Worm (Caenorhabditis elegans) whole organism, L4 larva: ENCODE data around the gene F52E1.2.

Experiments
- D1046.2 ChIP-seq: fragments of 200-800 bp; sonication (Bioruptor generic); IDR thresholded peaks from 2 replicates; pipeline ENCODE4 v1.3.6; 2022; ENCODE audit warnings: missing genetic modification characterization, missing compliant biosample characterization
- F49E8.2 ChIP-seq: sonication (generic microtip); optimal IDR thresholded peaks from 2 replicates; lab custom pipeline; 2016; ENCODE audit warnings: missing compliant biosample characterization, mild to moderate bottlenecking, missing genetic modification characterization, borderline replicate concordance
- T20F7.1 ChIP-seq: fragments of 200-800 bp; sonication (Bioruptor generic); optimal IDR thresholded peaks from 2 replicates; lab custom pipeline; 2018; ENCODE audit warnings: mild to moderate bottlenecking, missing genetic modification characterization, missing compliant biosample characterization
- Y48G9A.11 ChIP-seq: fragments of 200-800 bp; sonication (Bioruptor generic); IDR thresholded peaks from 2 replicates; pipeline ENCODE4 v1.3.6; 2022; ENCODE audit warnings: missing genetic modification reagents, missing genetic modification characterization, missing compliant biosample characterization
- Y5F2A.4 ChIP-seq: fragments of 200-800 bp; sonication (Bioruptor generic); optimal IDR thresholded peaks from 2 replicates; lab custom pipeline; 2018; ENCODE audit warnings: mild to moderate bottlenecking, missing genetic modification characterization, missing compliant biosample characterization
- aha-1 ChIP-seq: fragments of 150-350 bp; peaks from one replicate; lab custom pipeline; 2014; ENCODE audit warnings: missing biosample characterization, missing genetic modification characterization
- attf-4 ChIP-seq: sonication (generic microtip); optimal IDR thresholded peaks from 3 replicates; lab custom pipeline; 2017; ENCODE audit warnings: missing biosample characterization, missing genetic modification characterization
- ceh-62 ChIP-seq: sonication (generic microtip); optimal IDR thresholded peaks from 2 replicates; lab custom pipeline; 2017; ENCODE audit warnings: missing biosample characterization, missing genetic modification characterization
- ces-1 ChIP-seq: fragments of 150-350 bp; sonication (generic microtip); optimal IDR thresholded peaks from 4 replicates; lab custom pipeline; 2014; ENCODE audit warnings: missing biosample characterization, missing genetic modification reagents, missing genetic modification characterization
- daf-16 ChIP-seq, 3 experiments: sonication (generic microtip); optimal IDR thresholded peaks; 2 replicates each; lab custom pipeline; 2016 to 2017; ENCODE audit warnings: missing genetic modification characterization in 3 of 3, missing genetic modification reagents in 3 of 3, mild to moderate bottlenecking in 2 of 3, missing compliant biosample characterization in 2 of 3, missing biosample characterization in 1 of 3, moderate library complexity in 1 of 3
- dmd-6 ChIP-seq: fragments of 200-800 bp; sonication (Bioruptor generic); IDR thresholded peaks from 2 replicates; pipeline ENCODE4 v1.3.6; 2022; ENCODE audit warnings: missing genetic modification reagents, missing genetic modification characterization, missing compliant biosample characterization
- duxl-1 ChIP-seq: sonication (generic microtip); optimal IDR thresholded peaks from 2 replicates; lab custom pipeline; 2016; ENCODE audit warnings: mild to moderate bottlenecking, missing genetic modification characterization, moderate library complexity, missing compliant biosample characterization; ENCODE audit not compliant: poor library complexity
- dve-1 ChIP-seq: sonication (generic microtip); optimal IDR thresholded peaks from 2 replicates; lab custom pipeline; 2017; ENCODE audit warnings: antibody characterized with exemption, mild to moderate bottlenecking, missing genetic modification characterization, missing compliant biosample characterization; ENCODE audit not compliant: insufficient read depth
- hlh-11 ChIP-seq: fragments of 200-800 bp; sonication (Bioruptor generic); optimal IDR thresholded peaks from 2 replicates; lab custom pipeline; 2018; ENCODE audit warnings: mild to moderate bottlenecking, missing genetic modification characterization, missing compliant biosample characterization
- hmg-1.1 ChIP-seq: fragments of 200-800 bp; sonication (Bioruptor generic); IDR thresholded peaks from 2 replicates; pipeline ENCODE4 v1.3.6; 2022; ENCODE audit warnings: missing genetic modification reagents, missing genetic modification characterization, missing compliant biosample characterization
- jun-1 ChIP-seq: fragments of 150-350 bp; optimal IDR thresholded peaks from 2 replicates; lab custom pipeline; 2014; ENCODE audit warnings: missing biosample characterization, missing genetic modification reagents, missing genetic modification characterization
- lim-7 ChIP-seq: fragments of 200-800 bp; sonication (Bioruptor generic); IDR thresholded peaks from 2 replicates; pipeline ENCODE4 v1.3.6; 2022; ENCODE audit warnings: missing genetic modification characterization, missing compliant biosample characterization
- lin-39 ChIP-seq: fragments of 150-350 bp; optimal IDR thresholded peaks from 2 replicates; lab custom pipeline; 2014; ENCODE audit warnings: missing biosample characterization, missing genetic modification reagents, missing genetic modification characterization
- mep-1 ChIP-seq: fragments of 150-350 bp; sonication (generic microtip); optimal IDR thresholded peaks from 3 replicates; lab custom pipeline; 2014; ENCODE audit warnings: missing biosample characterization, missing genetic modification characterization
- nhr-11 ChIP-seq: fragments of 150-350 bp; optimal IDR thresholded peaks from 2 replicates; lab custom pipeline; 2014; ENCODE audit warnings: missing biosample characterization, missing genetic modification characterization
- nhr-28 ChIP-seq: fragments of 150-350 bp; optimal IDR thresholded peaks from 2 replicates; lab custom pipeline; 2014; ENCODE audit warnings: missing biosample characterization, missing genetic modification characterization
- nhr-42 ChIP-seq: fragments of 200-800 bp; sonication (Bioruptor generic); IDR thresholded peaks from 2 replicates; pipeline ENCODE4 v1.3.6; 2022; ENCODE audit warnings: missing genetic modification characterization, missing compliant biosample characterization
- nhr-76 ChIP-seq: fragments of 150-350 bp; optimal IDR thresholded peaks from 2 replicates; lab custom pipeline; 2014; ENCODE audit warnings: missing biosample characterization, missing genetic modification characterization
- pha-4 ChIP-seq, 2 experiments: fragments of 150-350 bp in 1 of 2; fragments of 200-800 bp in 1 of 2; sonication (Bioruptor generic) in 1 of 2; IDR thresholded peaks in 1 of 2; optimal IDR thresholded peaks in 1 of 2; 2 replicates each; pipeline versions ENCODE4 v1.3.6 to Lab custom; 2014 to 2022; ENCODE audit warnings: missing genetic modification characterization in 2 of 2, missing genetic modification reagents in 2 of 2, missing biosample characterization in 1 of 2, missing compliant biosample characterization in 1 of 2
- php-3 ChIP-seq: fragments of 200-800 bp; sonication (Bioruptor generic); IDR thresholded peaks from 2 replicates; pipeline ENCODE4 v1.3.6; 2022; ENCODE audit warnings: missing genetic modification reagents, missing genetic modification characterization, missing compliant biosample characterization
- pqm-1 ChIP-seq: sonication (generic microtip); optimal IDR thresholded peaks from 2 replicates; lab custom pipeline; 2017; ENCODE audit warnings: missing biosample characterization, missing genetic modification characterization
- unc-62 ChIP-seq, 3 experiments: fragments of 150-350 bp in 1 of 3; sonication (generic microtip); optimal IDR thresholded peaks in 2 of 3; peaks in 1 of 3; 1 replicate in 1 of 3; 2 replicates in 2 of 3; lab custom pipeline; 2014 to 2017; ENCODE audit warnings: missing biosample characterization in 3 of 3, missing genetic modification characterization in 3 of 3, missing genetic modification reagents in 3 of 3, missing genotype in 1 of 3
- vab-7 ChIP-seq: fragments of 200-800 bp; sonication (Bioruptor generic); IDR thresholded peaks from 2 replicates; pipeline ENCODE4 v1.3.6; 2022; ENCODE audit warnings: missing genetic modification reagents, missing genetic modification characterization, missing compliant biosample characterization
- zfp-2 ChIP-seq: sonication (generic microtip); optimal IDR thresholded peaks from 2 replicates; lab custom pipeline; 2016; ENCODE audit warnings: mild to moderate bottlenecking, missing genetic modification characterization, missing compliant biosample characterization
- zfp-3 ChIP-seq: fragments of 200-800 bp; sonication (Bioruptor generic); conservative IDR thresholded peaks from 2 replicates; pipeline ENCODE4 v1.3.6; 2022; ENCODE audit warnings: missing genetic modification reagents, missing genetic modification characterization, missing compliant biosample characterization
- zip-2 ChIP-seq: fragments of 150-350 bp; optimal IDR thresholded peaks from 2 replicates; lab custom pipeline; 2014; ENCODE audit warnings: missing biosample characterization, missing genetic modification characterization
- ztf-11 ChIP-seq: fragments of 150-350 bp; optimal IDR thresholded peaks from 2 replicates; lab custom pipeline; 2014; ENCODE audit warnings: missing biosample characterization, missing genetic modification characterization
- ztf-7 ChIP-seq: fragments of 150-350 bp; optimal IDR thresholded peaks from 2 replicates; lab custom pipeline; 2014; ENCODE audit warnings: missing biosample characterization, missing genetic modification characterization

F52E1.2 gene

ce11 chrV:8384809-8385208, 25.6 kb upstream of the F52E1.2 start:
- TF ChIP-seq pha-4 (GFP tag; IDR thresholded peaks at IDR 0.05; lab: Robert Waterston, UW) = no peak
- TF ChIP-seq pha-4 (tag; optimal IDR thresholded peaks at IDR 0.05; lab: Kevin White, UChicago) = no peak
- no peak for TF ChIP-seq nhr-11 (tag; lab: Kevin White, UChicago)
- TF ChIP-seq ztf-7 (tag; lab: Kevin White, UChicago) = no peak
- peak in 1 of 2 experiments; percentile 59 for TF ChIP-seq unc-62 (GFP tag; optimal IDR thresholded peaks at IDR 0.05 in 1 of 2; lab: Kevin White, UChicago)
- TF ChIP-seq unc-62 (tag; optimal IDR thresholded peaks at IDR 0.05; lab: Kevin White, UChicago) = no peak
- no peak for TF ChIP-seq hmg-1.1 (GFP tag; lab: Robert Waterston, UW)
- 0 out of 2 replicates have a peak, but pooled peaks have one; percentile 41 for TF ChIP-seq php-3
- no peak for TF ChIP-seq daf-16 (GFP tag; optimal IDR thresholded peaks at IDR 0.05; lab: Kevin White, UChicago)
- TF ChIP-seq daf-16 (tag; optimal IDR thresholded peaks at IDR 0.05; lab: Kevin White, UChicago) = peak; percentile 9
- no peak for TF ChIP-seq zip-2 (tag; lab: Kevin White, UChicago)
- no peak for TF ChIP-seq T20F7.1 (GFP tag; lab: Kevin White, UChicago)
- TF ChIP-seq nhr-42 (GFP tag; lab: Robert Waterston, UW) = no peak
- TF ChIP-seq F49E8.2 = no peak
- TF ChIP-seq jun-1 = no peak
- peak; percentile 48; the same call in 1 of the 2 replicates for TF ChIP-seq zfp-3 (GFP tag; lab: Robert Waterston, UW)
- 0 out of 2 replicates have a peak, but pooled peaks have one; percentile 37 for TF ChIP-seq D1046.2

ce11 chrV:8385879-8386530, 24.4 kb upstream of the F52E1.2 start, which contains the start of gene hsp-17:
Gene hsp-17, minus strand, starts transcription at chrV:8385929.
- TF ChIP-seq dmd-6 (GFP tag; lab: Robert Waterston, UW) (peak; percentile 27; the same call in 1 of the 2 replicates), php-3 (no peak), pqm-1 (tag; lab: Kevin White, UChicago) (peak; percentile 16), daf-16 (GFP tag; optimal IDR thresholded peaks at IDR 0.05; lab: Kevin White, UChicago) (no peak), daf-16 (tag; optimal IDR thresholded peaks at IDR 0.05; lab: Kevin White, UChicago) (peak; percentile 68), ces-1 (no peak), pha-4 (GFP tag; IDR thresholded peaks at IDR 0.05; lab: Robert Waterston, UW) (no peak), pha-4 (tag; optimal IDR thresholded peaks at IDR 0.05; lab: Kevin White, UChicago) (peak; percentile 52), hlh-11 (tag; lab: Kevin White, UChicago) (peak; percentile 24), nhr-28 (tag; lab: Kevin White, UChicago) (peak; percentile 15)

- TF ChIP-seq lin-39 (tag; lab: Kevin White, UChicago) (no peak), unc-62 (GFP tag; optimal IDR thresholded peaks at IDR 0.05 in 1 of 2; lab: Kevin White, UChicago) (peak in 1 of 2 experiments; percentile 58), unc-62 (tag; optimal IDR thresholded peaks at IDR 0.05; lab: Kevin White, UChicago) (no peak)
Measured at ce11 chrV:8387056-8387455, 23.3 kb upstream of the F52E1.2 start, which contains the start of gene gcy-7. Gene gcy-7, plus strand, starts transcription at chrV:8387356.

- TF ChIP-seq dmd-6 (GFP tag; lab: Robert Waterston, UW) (no peak), aha-1 (tag; lab: Kevin White, UChicago) (peak; percentile 95)
Measured at ce11 chrV:8389307-8389706, 21.1 kb upstream of the F52E1.2 start.

- TF ChIP-seq ceh-62 (tag; lab: Kevin White, UChicago) = no peak
- no peak for TF ChIP-seq dve-1 (tag; lab: Kevin White, UChicago)
- TF ChIP-seq ztf-7 (tag; lab: Kevin White, UChicago) = no peak
- TF ChIP-seq nhr-76 (tag; lab: Kevin White, UChicago) = no peak
- TF ChIP-seq php-3 = no peak
- no peak for TF ChIP-seq Y48G9A.11 (GFP tag; lab: Robert Waterston, UW)
- no peak for TF ChIP-seq vab-7
- TF ChIP-seq lim-7 = no peak
- TF ChIP-seq unc-62 (GFP tag; optimal IDR thresholded peaks at IDR 0.05 in 1 of 2; lab: Kevin White, UChicago) = no peak
- no peak for TF ChIP-seq unc-62 (tag; optimal IDR thresholded peaks at IDR 0.05; lab: Kevin White, UChicago)
- TF ChIP-seq attf-4 (tag; lab: Kevin White, UChicago) = no peak
- no peak for TF ChIP-seq pqm-1 (tag; lab: Kevin White, UChicago)
- no peak for TF ChIP-seq zfp-2 (tag; lab: Kevin White, UChicago)
- TF ChIP-seq ztf-11 (tag; lab: Kevin White, UChicago) = no peak
- no peak for TF ChIP-seq mep-1 (tag; lab: Kevin White, UChicago)
- TF ChIP-seq duxl-1 (tag; lab: Kevin White, UChicago) = no peak
- no peak for TF ChIP-seq Y5F2A.4
Measured at ce11 chrV:8394357-8394850, 16.0 kb upstream of the F52E1.2 start, which contains the start of the genes pho-6 and F52E1.3. Gene pho-6, minus strand, starts transcription at chrV:8394457. Gene F52E1.3, plus strand, starts transcription at chrV:8394800.
